Fruit fly (Drosophila melanogaster) whole organism, wandering third instar larva: ENCODE measurements around the gene CG10738.

ENCODE experiments used
- Abd-B ChIP-seq: fragments of >200 bp; optimal IDR thresholded peaks from 2 replicates; lab custom pipeline; 2017; ENCODE audit warnings: missing biosample characterization, missing genetic modification characterization
- HLH106 ChIP-seq: fragments of 200-800 bp; optimal IDR thresholded peaks from 3 replicates; lab custom pipeline; 2019; ENCODE audit warnings: missing biosample characterization, mild to moderate bottlenecking, missing genetic modification characterization, moderate library complexity
- Hnf4 ChIP-seq: fragments of 200-800 bp; sonication (Bioruptor generic); optimal IDR thresholded peaks from 2 replicates; lab custom pipeline; 2016; ENCODE audit warnings: missing biosample characterization, mild to moderate bottlenecking, missing genetic modification characterization
- Myc ChIP-seq: fragments of >200 bp; optimal IDR thresholded peaks from 2 replicates; lab custom pipeline; 2017
- OdsH ChIP-seq: fragments of 200-800 bp; sonication (Bioruptor generic); optimal IDR thresholded peaks from 2 replicates; lab custom pipeline; 2016; ENCODE audit warnings: missing biosample characterization, mild to moderate bottlenecking, missing genetic modification characterization
- br ChIP-seq: fragments of 200-800 bp; sonication (Bioruptor generic); optimal IDR thresholded peaks from 2 replicates; lab custom pipeline; 2016; ENCODE audit warnings: missing biosample characterization, missing genetic modification characterization
- ey ChIP-seq: fragments of 200-800 bp; sonication (Bioruptor generic); optimal IDR thresholded peaks from 2 replicates; lab custom pipeline; 2016; ENCODE audit warnings: missing biosample characterization, missing genetic modification characterization
- h ChIP-seq: fragments of 200-800 bp; sonication (Bioruptor generic); optimal IDR thresholded peaks from 3 replicates; lab custom pipeline; 2016; ENCODE audit warnings: missing biosample characterization, mild to moderate bottlenecking, missing genetic modification characterization
- jim ChIP-seq: fragments of 175-275, 200-325 bp; sonication (Bioruptor generic); optimal IDR thresholded peaks from 2 replicates; lab custom pipeline; 2016; ENCODE audit warnings: missing biosample characterization, mild to moderate bottlenecking, missing genetic modification characterization
- lola ChIP-seq: fragments of >200 bp; optimal IDR thresholded peaks from 2 replicates; lab custom pipeline; 2017; ENCODE audit warnings: missing biosample characterization, missing genetic modification characterization
- pan ChIP-seq: fragments of >200 bp; optimal IDR thresholded peaks from 2 replicates; lab custom pipeline; 2017
- psq ChIP-seq: fragments of 200-800 bp; sonication (Bioruptor generic); optimal IDR thresholded peaks from 3 replicates; lab custom pipeline; 2017; ENCODE audit warnings: missing biosample characterization, mild to moderate bottlenecking, missing genetic modification characterization, moderate library complexity
- sage ChIP-seq: fragments of 200-800 bp; sonication (Bioruptor generic); optimal IDR thresholded peaks from 2 replicates; lab custom pipeline; 2016; ENCODE audit warnings: missing biosample characterization, mild to moderate bottlenecking, missing genetic modification characterization
- sv ChIP-seq: fragments of 200-800 bp; sonication (Bioruptor generic); optimal IDR thresholded peaks from 3 replicates; lab custom pipeline; 2016; ENCODE audit warnings: missing biosample characterization, missing genetic modification characterization

- no peak for TF ChIP-seq lola (GFP tag; lab: Kevin White, UChicago)
- TF ChIP-seq Hnf4 (GFP tag; lab: Kevin White, UChicago), result no peak
- no peak for TF ChIP-seq OdsH (GFP tag; lab: Kevin White, UChicago)
- TF ChIP-seq sage, result no peak
- TF ChIP-seq Myc, result no peak
- no peak for TF ChIP-seq sv
- peak; percentile 11 for TF ChIP-seq h (GFP tag; lab: Kevin White, UChicago)
- TF ChIP-seq HLH106, result no peak
- TF ChIP-seq ey, result peak; percentile 13
- TF ChIP-seq psq (GFP tag; lab: Kevin White, UChicago), result no peak
- no peak for TF ChIP-seq br (GFP tag; lab: Kevin White, UChicago)
- TF ChIP-seq jim (GFP tag; lab: Kevin White, UChicago), result no peak
- no peak for TF ChIP-seq Abd-B (GFP tag; lab: Kevin White, UChicago)
- no peak for TF ChIP-seq pan
Measured at dm6 chr3L:13410999-13411398, 39.6 kb upstream of the CG10738 start.
